Fruit fly (Drosophila melanogaster) whole organism, prepupa: ENCODE measurements around the gene bam.

Experiments used
- CG32006 ChIP-seq: fragments of 200-800 bp; sonication (Bioruptor generic); optimal IDR thresholded peaks from 3 replicates; lab custom pipeline; 2017; ENCODE audit warnings: missing biosample characterization, mild to moderate bottlenecking, missing genetic modification characterization
- CG8319 ChIP-seq: fragments of 200-800 bp; sonication (Bioruptor generic); optimal IDR thresholded peaks from 3 replicates; lab custom pipeline; 2016; ENCODE audit warnings: missing biosample characterization, missing genetic modification characterization
- Lpt ChIP-seq: fragments of 200-800 bp; sonication (Bioruptor generic); optimal IDR thresholded peaks from 3 replicates; lab custom pipeline; 2016; ENCODE audit warnings: missing biosample characterization, missing genetic modification characterization
- OdsH ChIP-seq: fragments of 200-800 bp; sonication (Bioruptor generic); optimal IDR thresholded peaks from 3 replicates; lab custom pipeline; 2016; ENCODE audit warnings: missing biosample characterization, missing genetic modification characterization
- svp ChIP-seq: fragments of 200-800 bp; sonication (Bioruptor generic); peaks from one replicate; lab custom pipeline; 2016; ENCODE audit warnings: missing biosample characterization, missing genetic modification characterization

DNA sequence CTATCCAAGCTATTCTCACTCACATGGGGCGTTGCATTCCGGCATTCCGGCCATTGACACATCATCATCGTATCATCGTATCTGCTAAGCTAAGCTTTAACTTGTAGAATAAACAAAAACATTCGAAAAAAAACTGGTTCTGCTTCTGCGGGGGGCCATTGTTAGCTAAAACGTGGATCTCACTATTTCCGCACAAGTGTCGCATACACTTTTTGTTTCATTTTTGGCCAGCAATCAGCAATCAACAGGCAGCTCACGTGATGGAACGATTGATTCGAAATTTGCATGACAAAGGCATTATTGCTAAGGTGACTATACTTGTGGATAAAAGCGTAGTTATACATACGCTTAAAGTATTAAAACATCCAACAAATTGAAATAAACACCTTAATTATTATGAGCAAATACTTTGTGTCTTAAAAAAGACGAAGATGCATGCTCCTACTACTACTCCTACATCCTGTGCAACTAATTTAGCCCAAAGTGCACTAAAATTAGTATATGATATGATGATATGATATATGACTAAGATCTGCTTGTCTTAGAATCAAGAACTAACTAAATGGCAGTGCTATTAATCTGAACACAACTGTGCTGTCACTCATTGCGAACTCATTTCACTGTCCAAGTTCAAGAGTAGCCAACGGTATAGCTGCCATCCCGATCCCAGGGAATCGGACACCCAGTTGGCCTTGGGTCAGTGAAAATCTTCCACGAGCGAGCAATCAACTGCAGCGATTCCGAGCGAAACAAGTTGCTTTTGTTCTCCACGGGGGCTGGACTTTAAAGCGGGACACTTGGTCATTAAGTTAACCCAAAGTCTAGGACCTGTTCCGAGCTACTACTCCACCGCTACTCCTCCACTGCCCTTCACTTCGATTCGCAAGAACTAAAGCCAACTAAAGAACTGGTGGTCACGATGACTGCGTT lies 5.9 kb downstream of the bam start:
- TF ChIP-seq Lpt (no peak), svp (no peak), CG32006 (GFP tag; lab: Kevin White, UChicago) (no peak), OdsH (GFP tag; lab: Kevin White, UChicago) (no peak), CG8319 (no peak)
